Fruit fly (Drosophila melanogaster) whole organism, embryonic: ENCODE measurements around the gene CG7379.

ENCODE experiments used
- Abd-B ChIP-seq: fragments of 200-800 bp; sonication (Bioruptor generic); optimal IDR thresholded peaks from 2 replicates; lab custom pipeline; 2018; ENCODE audit warnings: missing biosample characterization, mild to moderate bottlenecking, missing genetic modification characterization, moderate library complexity
- BEAF-32 ChIP-seq: fragments of 200-800 bp; sonication (Bioruptor generic); optimal IDR thresholded peaks from 3 replicates; lab custom pipeline; 2017; ENCODE audit warnings: missing biosample characterization, missing genetic modification characterization, mild to moderate bottlenecking, moderate library complexity, missing genetic modification reagents
- CG10267 ChIP-seq: fragments of 200-800 bp; sonication (Bioruptor generic); optimal IDR thresholded peaks from 2 replicates; lab custom pipeline; 2018; ENCODE audit warnings: missing biosample characterization, mild to moderate bottlenecking, missing genetic modification characterization, moderate library complexity
- CG12391 ChIP-seq: fragments of 200-800 bp; sonication (Bioruptor generic); optimal IDR thresholded peaks from 3 replicates; lab custom pipeline; 2018; ENCODE audit warnings: missing biosample characterization, mild to moderate bottlenecking, missing genetic modification characterization, moderate library complexity
- CG12659 ChIP-seq: fragments of 200-800 bp; sonication (Bioruptor generic); optimal IDR thresholded peaks from 3 replicates; lab custom pipeline; 2017; ENCODE audit warnings: mild to moderate bottlenecking, missing biosample characterization, missing genetic modification reagents, missing genetic modification characterization
- CG15514 ChIP-seq: fragments of 200-800 bp; sonication (Bioruptor generic); optimal IDR thresholded peaks from 3 replicates; lab custom pipeline; 2017; ENCODE audit warnings: missing biosample characterization, missing genetic modification characterization, mild to moderate bottlenecking, moderate library complexity, missing genetic modification reagents
- CG16813 ChIP-seq: fragments of 200-800 bp; sonication (Bioruptor generic); IDR thresholded peaks from 3 replicates; pipeline ENCODE4 v1.3.6; 2022; ENCODE audit warnings: missing biosample characterization, missing genetic modification characterization; ENCODE audit not compliant: partially characterized antibody
- CG17359 ChIP-seq: fragments of 200-800 bp; sonication (Bioruptor generic); optimal IDR thresholded peaks from 3 replicates; lab custom pipeline; 2018; ENCODE audit warnings: missing biosample characterization, mild to moderate bottlenecking, missing genetic modification characterization, moderate library complexity
- CG2129 ChIP-seq: fragments of 200-800 bp; sonication (Bioruptor generic); IDR thresholded peaks from 2 replicates; pipeline ENCODE4 v1.3.6; 2022; ENCODE audit warnings: missing biosample characterization, missing genetic modification characterization; ENCODE audit not compliant: partially characterized antibody
- CG6791 ChIP-seq: fragments of 200-800 bp; sonication (Bioruptor generic); IDR thresholded peaks from 3 replicates; pipeline ENCODE4 v1.3.6; 2022; ENCODE audit warnings: missing biosample characterization, missing genetic modification characterization; ENCODE audit not compliant: partially characterized antibody
- CG9215 ChIP-seq: fragments of 200-800 bp; sonication (Bioruptor generic); IDR thresholded peaks from 2 replicates; pipeline ENCODE4 v1.3.6; 2022; ENCODE audit warnings: missing biosample characterization, missing genetic modification characterization
- CoRest ChIP-seq: fragments of 200-800 bp; sonication (Bioruptor generic); optimal IDR thresholded peaks from 3 replicates; lab custom pipeline; 2018; ENCODE audit warnings: missing biosample characterization, mild to moderate bottlenecking, missing genetic modification characterization, moderate library complexity
- Dek ChIP-seq: fragments of 200-800 bp; sonication (Bioruptor generic); optimal IDR thresholded peaks from 3 replicates; lab custom pipeline; 2019; ENCODE audit warnings: missing biosample characterization, mild to moderate bottlenecking, missing genetic modification characterization, moderate library complexity
- Dp ChIP-seq: fragments of 200-800 bp; sonication (Bioruptor generic); optimal IDR thresholded peaks from 2 replicates; lab custom pipeline; 2018; ENCODE audit warnings: missing biosample characterization, mild to moderate bottlenecking, missing genetic modification characterization, moderate library complexity
- Drgx ChIP-seq: fragments of 200-800 bp; sonication (Bioruptor generic); IDR thresholded peaks from 2 replicates; pipeline ENCODE4 v1.3.6; 2022; ENCODE audit warnings: missing biosample characterization, missing genetic modification characterization
- GATAe ChIP-seq: fragments of 200-800 bp; sonication (Bioruptor generic); conservative IDR thresholded peaks from 2 replicates; pipeline ENCODE4 v1.3.6; 2022; ENCODE audit warnings: missing biosample characterization, missing genetic modification characterization
- HLHmδ ChIP-seq: fragments of 200-800 bp; sonication (Bioruptor generic); optimal IDR thresholded peaks from 2 replicates; lab custom pipeline; 2018; ENCODE audit warnings: missing biosample characterization, mild to moderate bottlenecking, missing genetic modification characterization, moderate library complexity
- Hsf ChIP-seq: fragments of 200-800 bp; sonication (Bioruptor generic); optimal IDR thresholded peaks from 3 replicates; lab custom pipeline; 2016; ENCODE audit warnings: missing biosample characterization, missing genetic modification characterization
- Mad ChIP-seq: fragments of 200-800 bp; sonication (Bioruptor generic); optimal IDR thresholded peaks from 2 replicates; lab custom pipeline; 2016; ENCODE audit warnings: missing biosample characterization, missing genetic modification characterization
- Myb ChIP-seq: fragments of 200-800 bp; sonication (Bioruptor generic); optimal IDR thresholded peaks from 2 replicates; lab custom pipeline; 2016; ENCODE audit warnings: missing biosample characterization, missing genetic modification characterization
- NK7.1 ChIP-seq: fragments of 200-800 bp; sonication (Bioruptor generic); optimal IDR thresholded peaks from 3 replicates; lab custom pipeline; 2016; ENCODE audit warnings: missing biosample characterization, missing genetic modification characterization
- Opbp ChIP-seq: fragments of 200-800 bp; sonication (Bioruptor generic); IDR thresholded peaks from 3 replicates; pipeline ENCODE4 v1.3.6; 2022; ENCODE audit warnings: missing biosample characterization, missing genetic modification characterization; ENCODE audit not compliant: partially characterized antibody
- PHDP ChIP-seq: fragments of 200-800 bp; sonication (Bioruptor generic); optimal IDR thresholded peaks from 3 replicates; lab custom pipeline; 2018; ENCODE audit warnings: missing biosample characterization, mild to moderate bottlenecking, missing genetic modification characterization, moderate library complexity
- Pdp1 ChIP-seq, 2 experiments: fragments of 200-800 bp; sonication (Bioruptor generic); optimal IDR thresholded peaks; 3 replicates each; lab custom pipeline; 2016; ENCODE audit warnings: missing biosample characterization in 2 of 2, missing genetic modification characterization in 2 of 2, mild to moderate bottlenecking in 1 of 2, moderate library complexity in 1 of 2
- YL-1 ChIP-seq: fragments of 200-800 bp; sonication (Bioruptor generic); optimal IDR thresholded peaks from 3 replicates; lab custom pipeline; 2017; ENCODE audit warnings: missing biosample characterization, mild to moderate bottlenecking, missing genetic modification characterization
- ac ChIP-seq: fragments of 200-800 bp; sonication (Bioruptor generic); optimal IDR thresholded peaks from 3 replicates; lab custom pipeline; 2017; ENCODE audit warnings: missing biosample characterization, mild to moderate bottlenecking, missing genetic modification characterization
- amos ChIP-seq: fragments of 200-800 bp; sonication (Bioruptor generic); IDR thresholded peaks from 2 replicates; pipeline ENCODE4 v1.3.6; 2022; ENCODE audit warnings: missing biosample characterization, missing genetic modification characterization; ENCODE audit not compliant: partially characterized antibody
- crp ChIP-seq, 2 experiments: fragments of 200-800 bp; sonication (Bioruptor generic); optimal IDR thresholded peaks; 2 replicates in 1 of 2; 3 replicates in 1 of 2; lab custom pipeline; 2017; ENCODE audit warnings: missing biosample characterization in 2 of 2, missing genetic modification characterization in 2 of 2, mild to moderate bottlenecking in 1 of 2, moderate library complexity in 1 of 2
- ewg ChIP-seq: fragments of 200-800 bp; sonication (Bioruptor generic); optimal IDR thresholded peaks from 3 replicates; lab custom pipeline; 2017; ENCODE audit warnings: mild to moderate bottlenecking, missing biosample characterization, missing genetic modification reagents, missing genetic modification characterization
- hbn ChIP-seq: fragments of 200-800 bp; sonication (Bioruptor generic); IDR thresholded peaks from 2 replicates; pipeline ENCODE4 v1.3.6; 2022; ENCODE audit warnings: missing biosample characterization, missing genetic modification characterization; ENCODE audit not compliant: partially characterized antibody
- kay ChIP-seq: fragments of 200-800 bp; sonication (Bioruptor generic); optimal IDR thresholded peaks from 2 replicates; lab custom pipeline; 2016; ENCODE audit warnings: missing biosample characterization, missing genetic modification characterization
- mam ChIP-seq: fragments of 200-800 bp; sonication (Bioruptor generic); optimal IDR thresholded peaks from 3 replicates; lab custom pipeline; 2016; ENCODE audit warnings: missing biosample characterization, missing genetic modification characterization
- nerfin-2 ChIP-seq: fragments of 200-800 bp; sonication (Bioruptor generic); IDR thresholded peaks from 2 replicates; pipeline ENCODE4 v1.3.6; 2022; ENCODE audit warnings: missing biosample characterization, missing genetic modification characterization; ENCODE audit not compliant: partially characterized antibody
- ro ChIP-seq: fragments of 200-800 bp; sonication (Bioruptor generic); IDR thresholded peaks from 2 replicates; pipeline ENCODE4 v1.3.6; 2022; ENCODE audit warnings: missing biosample characterization, missing genetic modification characterization
- salm ChIP-seq: fragments of 200-800 bp; sonication (Bioruptor generic); optimal IDR thresholded peaks from 2 replicates; lab custom pipeline; 2018; ENCODE audit warnings: missing biosample characterization, mild to moderate bottlenecking, missing genetic modification characterization
- seq ChIP-seq: fragments of 200-800 bp; sonication (Bioruptor generic); IDR thresholded peaks from 2 replicates; pipeline ENCODE4 v1.3.6; 2022; ENCODE audit warnings: missing biosample characterization, missing genetic modification characterization
- shn ChIP-seq: fragments of 200-800 bp; sonication (Bioruptor generic); optimal IDR thresholded peaks from 3 replicates; lab custom pipeline; 2016; ENCODE audit warnings: missing biosample characterization, missing genetic modification characterization
- slbo ChIP-seq: fragments of 200-800 bp; sonication (Bioruptor generic); IDR thresholded peaks from 2 replicates; pipeline ENCODE4 v1.3.6; 2022; ENCODE audit warnings: missing biosample characterization, missing genetic modification characterization
- slou ChIP-seq: fragments of 200-800 bp; sonication (Bioruptor generic); optimal IDR thresholded peaks from 3 replicates; lab custom pipeline; 2016; ENCODE audit warnings: missing biosample characterization, missing genetic modification characterization
- slp2 ChIP-seq: fragments of 200-800 bp; sonication (Bioruptor generic); optimal IDR thresholded peaks from 2 replicates; lab custom pipeline; 2016; ENCODE audit warnings: missing biosample characterization, missing genetic modification characterization
- stwl ChIP-seq: fragments of 200-800 bp; sonication (Bioruptor generic); optimal IDR thresholded peaks from 3 replicates; lab custom pipeline; 2018; ENCODE audit warnings: missing biosample characterization, mild to moderate bottlenecking, missing genetic modification characterization, moderate library complexity
- ttk ChIP-seq: fragments of 200-800 bp; sonication (Bioruptor generic); IDR thresholded peaks from 2 replicates; pipeline ENCODE4 v2.1.2; 2022; ENCODE audit warnings: missing biosample characterization, missing genetic modification characterization
- tx ChIP-seq: fragments of 200-800 bp; sonication (Bioruptor generic); optimal IDR thresholded peaks from 2 replicates; lab custom pipeline; 2016; ENCODE audit warnings: missing biosample characterization, missing genetic modification characterization
- vvl ChIP-seq: fragments of 200-800 bp; sonication (Bioruptor generic); IDR thresholded peaks from 2 replicates; pipeline ENCODE4 v1.3.6; 2022; ENCODE audit warnings: missing biosample characterization, missing genetic modification characterization

Gene CG7379

DNA sequence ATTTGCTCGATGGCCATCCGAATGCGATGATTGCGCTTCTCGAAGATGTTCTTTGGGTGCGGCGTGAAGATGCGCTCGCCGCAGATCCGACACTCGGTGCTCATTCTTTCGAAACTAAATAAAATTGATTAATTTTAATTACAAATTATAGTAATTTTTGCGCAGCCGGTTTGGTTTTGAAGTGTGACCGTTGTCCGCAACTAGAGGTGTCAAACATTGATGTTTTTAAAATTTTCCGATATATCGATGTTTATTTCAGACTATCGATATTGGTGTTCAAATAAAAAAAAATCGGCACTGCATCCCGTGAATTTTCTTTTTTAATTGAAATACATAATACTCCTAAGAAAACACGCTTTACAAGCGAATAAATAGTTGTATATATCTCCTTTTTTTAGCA lies 10.9 kb upstream of the CG7379 start, which contains the start of gene Odj (continued):
- no peak for TF ChIP-seq shn (GFP tag; lab: Kevin White, UChicago)
- TF ChIP-seq slp2 (GFP tag; lab: Kevin White, UChicago): no peak
- peak; percentile 72 for TF ChIP-seq Dp (GFP tag; lab: Kevin White, UChicago)
- TF ChIP-seq Hsf (GFP tag; lab: Kevin White, UChicago): peak; percentile 6
- TF ChIP-seq CG12659 (GFP tag; lab: Kevin White, UChicago): peak; percentile 63
- peak; percentile 94 for TF ChIP-seq CG6791 (GFP tag; lab: Robert Waterston, UW)
- no peak for TF ChIP-seq GATAe
- no peak for TF ChIP-seq ttk
- TF ChIP-seq Pdp1 (GFP tag; optimal IDR thresholded peaks at IDR 0.05; lab: Kevin White, UChicago): no peak
- TF ChIP-seq nerfin-2: peak; percentile 69; the same call in 1 of the 2 replicates
- TF ChIP-seq slou (GFP tag; lab: Kevin White, UChicago): no peak
- peak; percentile 96 for TF ChIP-seq amos
- TF ChIP-seq Mad (GFP tag; lab: Kevin White, UChicago): no peak
- TF ChIP-seq crp (GFP tag; optimal IDR thresholded peaks at IDR 0.05; lab: Kevin White, UChicago): peak in 1 of 2 experiments; percentile 9
- TF ChIP-seq CG17359: peak; percentile 41
- peak; percentile 25 for TF ChIP-seq CG15514 (GFP tag; lab: Kevin White, UChicago)
- peak; percentile 43 for TF ChIP-seq CG12391
- no peak for TF ChIP-seq HLHmδ
- TF ChIP-seq ro (GFP tag; lab: Robert Waterston, UW): no peak
- no peak for TF ChIP-seq kay
- TF ChIP-seq Dek: peak; percentile 15
- no peak for TF ChIP-seq salm (tag; lab: Kevin White, UChicago)
- peak; percentile 52 for TF ChIP-seq ewg (GFP tag; lab: Kevin White, UChicago)
- TF ChIP-seq YL-1: peak; percentile 87
- no peak for TF ChIP-seq ac (GFP tag; lab: Kevin White, UChicago)
- TF ChIP-seq CG10267: peak; percentile 75
- no peak for TF ChIP-seq seq (GFP tag; lab: Robert Waterston, UW)
- TF ChIP-seq hbn (GFP tag; lab: Robert Waterston, UW): peak; percentile 97
- peak; percentile 91 for TF ChIP-seq CG16813 (GFP tag; lab: Robert Waterston, UW)
- TF ChIP-seq Myb (GFP tag; lab: Kevin White, UChicago): peak; percentile 18
- TF ChIP-seq CG9215 (GFP tag; lab: Robert Waterston, UW): no peak
- peak; percentile 28 for TF ChIP-seq PHDP (tag; lab: Kevin White, UChicago)
- TF ChIP-seq vvl (GFP tag; lab: Robert Waterston, UW): peak; percentile 48; the same call in 1 of the 2 replicates
- peak; percentile 93 for TF ChIP-seq Opbp (GFP tag; lab: Robert Waterston, UW)
- TF ChIP-seq mam (GFP tag; lab: Kevin White, UChicago): peak; percentile 14
- TF ChIP-seq Abd-B (GFP tag; lab: Kevin White, UChicago): no peak
- peak; percentile 88; the same call in 1 of the 2 replicates for TF ChIP-seq CG2129 (GFP tag; lab: Robert Waterston, UW)
- peak; percentile 44; the same call in 1 of the 2 replicates for TF ChIP-seq slbo
- TF ChIP-seq NK7.1 (GFP tag; lab: Kevin White, UChicago): no peak
- TF ChIP-seq BEAF-32: peak; percentile 92
- peak; percentile 80 for TF ChIP-seq stwl (tag; lab: Kevin White, UChicago)
- TF ChIP-seq tx (GFP tag; lab: Kevin White, UChicago): no peak
- TF ChIP-seq CoRest (tag; lab: Kevin White, UChicago): peak; percentile 5
- no peak for TF ChIP-seq Drgx (GFP tag; lab: Robert Waterston, UW)
